Fruit fly (Drosophila melanogaster) Kc167 (cell line): ENCODE data around the gene I-t.

Source experiments
- Myc ChIP-seq: fragments of >200 bp; optimal IDR thresholded peaks from 2 replicates; lab custom pipeline; 2017; ENCODE audit warnings: missing external identifiers
- Sin3A ChIP-seq: fragments of >200 bp; optimal IDR thresholded peaks from 2 replicates; lab custom pipeline; 2018; ENCODE audit warnings: missing external identifiers
- h ChIP-seq: fragments of >200 bp; optimal IDR thresholded peaks from 3 replicates; lab custom pipeline; 2018; ENCODE audit warnings: missing external identifiers
- insv ChIP-seq: fragments of >200 bp; optimal IDR thresholded peaks from 3 replicates; lab custom pipeline; 2018; ENCODE audit warnings: missing external identifiers
- psq ChIP-seq: fragments of >200 bp; optimal IDR thresholded peaks from 2 replicates; lab custom pipeline; 2017; ENCODE audit warnings: missing external identifiers
- ttk ChIP-seq: sonication (Bioruptor generic); optimal IDR thresholded peaks from 2 replicates; lab custom pipeline; 2017; ENCODE audit warnings: missing external identifiers

The I-t gene

DNA sequence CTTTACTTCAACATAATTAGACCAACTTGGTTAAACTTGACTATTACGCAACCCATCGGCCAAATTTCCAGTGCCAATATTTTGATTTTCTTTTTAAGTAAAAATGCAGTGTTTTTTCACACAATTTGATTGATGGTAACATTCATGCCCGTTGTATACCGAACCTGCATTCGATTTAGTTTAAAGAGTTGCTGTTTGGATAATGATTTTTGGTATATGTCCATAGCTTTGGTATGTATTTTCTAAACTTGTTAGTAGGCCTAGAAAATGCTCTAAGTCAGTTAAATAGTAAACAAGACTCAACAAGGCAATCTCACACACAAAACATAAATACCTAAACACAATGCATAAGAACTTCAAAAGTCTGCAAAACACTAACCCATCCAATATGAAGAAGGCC is at the start of gene I-t:
Gene I-t, plus strand, starts transcription at position 301 of the 400 bp plus-strand sequence.
- TF ChIP-seq Sin3A = no peak
- no peak for TF ChIP-seq Myc (lab: Kevin White, UChicago)
- TF ChIP-seq insv (lab: Kevin White, UChicago) = no peak

DNA sequence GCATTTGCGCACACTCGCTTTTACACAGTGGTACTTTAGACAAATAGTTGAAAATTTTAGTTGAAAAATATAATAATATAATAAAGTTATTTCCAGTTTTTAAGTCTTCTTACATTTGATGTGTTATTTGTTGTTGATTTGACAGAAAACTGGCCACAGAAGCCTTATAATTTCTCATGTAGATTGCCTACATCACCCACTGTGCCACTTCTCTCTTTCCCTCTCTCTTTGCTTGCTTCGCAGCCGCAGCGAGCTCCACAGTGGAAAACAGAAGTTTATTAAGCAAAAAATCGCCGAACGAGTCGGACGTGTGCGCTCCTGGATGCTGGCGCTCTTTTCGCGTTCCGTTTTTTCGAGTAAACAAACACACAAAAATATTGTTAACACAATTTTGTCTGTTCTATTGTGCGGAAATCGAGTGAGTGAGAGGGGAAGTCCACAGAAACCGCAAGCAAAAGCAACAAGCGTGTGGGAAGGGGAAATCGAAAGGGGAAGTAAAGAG is 47.9 kb upstream of the I-t start, which contains the start of gene CG42327:
Gene CG42327, plus strand, starts transcription at position 277 of the 502 bp plus-strand sequence.
- TF ChIP-seq ttk (no peak), h (lab: Kevin White, UChicago) (no peak), Myc (lab: Kevin White, UChicago) (no peak), insv (lab: Kevin White, UChicago) (no peak), Sin3A (no peak), psq (lab: Kevin White, UChicago) (no peak)

DNA sequence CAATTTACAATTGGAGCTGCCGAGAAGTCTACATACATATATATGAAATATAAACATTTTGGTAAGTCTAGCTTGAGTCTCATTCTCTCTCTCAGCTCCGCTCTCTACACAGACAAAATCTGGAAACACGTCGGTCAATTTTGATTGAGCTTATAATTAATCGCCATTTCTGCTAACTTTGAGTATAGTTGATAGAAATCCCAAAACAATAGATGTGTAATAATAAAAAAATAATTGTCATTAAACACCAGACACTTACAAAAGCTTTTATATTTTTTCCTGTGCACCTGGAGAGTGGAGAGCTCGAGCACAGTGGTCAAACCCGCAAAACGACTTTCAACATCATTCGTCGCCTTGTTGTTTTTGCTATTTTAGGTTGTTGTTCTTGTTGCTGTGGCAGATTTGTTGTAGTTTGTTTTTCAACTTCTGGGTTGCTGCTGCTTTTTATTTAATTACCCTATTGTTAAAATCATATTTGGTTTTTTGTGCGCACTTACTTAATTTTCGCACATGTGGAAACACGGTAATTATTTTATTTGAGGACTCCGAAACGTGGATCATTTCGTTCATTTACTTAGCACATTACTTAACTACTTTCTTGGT is 47.1 kb upstream of the I-t start:
- TF ChIP-seq Myc (lab: Kevin White, UChicago) (no peak), insv (lab: Kevin White, UChicago) (no peak), ttk (no peak), psq (lab: Kevin White, UChicago) (no peak), Sin3A (no peak), h (lab: Kevin White, UChicago) (no peak)

DNA sequence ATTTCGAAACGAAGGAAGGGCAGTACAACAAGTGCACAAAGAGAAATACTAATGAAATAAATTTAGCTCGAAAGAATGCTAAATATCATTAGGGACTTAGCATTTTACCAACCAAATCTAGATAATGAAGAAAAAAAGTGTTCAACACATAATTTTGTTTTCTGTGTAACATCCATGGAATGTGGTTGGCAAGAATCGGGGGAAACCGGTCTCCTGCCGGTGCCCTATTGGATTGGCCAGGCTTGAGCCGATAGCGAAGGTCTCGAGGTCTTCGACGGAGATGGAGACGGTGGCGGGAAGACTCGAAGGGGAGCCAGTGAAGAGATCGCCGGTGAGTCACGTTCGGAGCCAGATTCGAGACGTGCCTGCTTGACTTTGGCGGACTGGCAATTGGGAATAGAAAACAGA is 46.0 kb upstream of the I-t start:
- TF ChIP-seq Myc (lab: Kevin White, UChicago) (no peak), ttk (no peak), Sin3A (no peak), insv (lab: Kevin White, UChicago) (no peak), h (lab: Kevin White, UChicago) (no peak), psq (lab: Kevin White, UChicago) (no peak)

- TF ChIP-seq insv (lab: Kevin White, UChicago) (no peak), ttk (no peak), psq (lab: Kevin White, UChicago) (no peak), Myc (lab: Kevin White, UChicago) (no peak), Sin3A (no peak), h (lab: Kevin White, UChicago) (no peak)
Observed at dm6 chr3R:11661187-11661586, 42.6 kb upstream of the I-t start.

dm6 chr3R:11661712-11662111 is 42.1 kb upstream of the I-t start:
- no peak for TF ChIP-seq insv (lab: Kevin White, UChicago)
- no peak for TF ChIP-seq h (lab: Kevin White, UChicago)
- no peak for TF ChIP-seq ttk

DNA sequence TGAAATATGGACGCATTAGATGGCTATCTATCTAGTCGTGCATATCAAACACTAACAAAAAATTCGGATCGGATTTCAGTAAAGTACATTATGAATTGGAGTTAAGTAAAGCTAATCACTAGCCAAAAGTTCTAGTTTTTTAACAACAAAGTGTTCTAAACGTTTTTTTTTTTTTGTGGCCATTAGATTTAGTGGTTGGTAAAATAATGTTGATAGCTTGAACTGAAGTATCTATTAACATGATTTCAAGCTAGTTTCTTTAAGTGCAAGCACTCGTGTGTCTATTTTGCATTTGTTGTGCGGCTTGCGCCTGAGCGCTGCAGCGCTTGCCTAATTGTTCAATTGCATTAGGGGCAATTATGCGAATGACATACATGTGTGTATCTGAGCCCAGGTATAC is 41.2 kb upstream of the I-t start:
- no peak for TF ChIP-seq Sin3A
- no peak for TF ChIP-seq h (lab: Kevin White, UChicago)

- TF ChIP-seq psq (lab: Kevin White, UChicago) (no peak), ttk (no peak), h (lab: Kevin White, UChicago) (no peak), Sin3A (no peak), Myc (lab: Kevin White, UChicago) (no peak), insv (lab: Kevin White, UChicago) (no peak)
Observed at dm6 chr3R:11663441-11663840, 40.4 kb upstream of the I-t start.

dm6 chr3R:11665508-11665907 is 38.3 kb upstream of the I-t start:
- TF ChIP-seq psq (lab: Kevin White, UChicago) (no peak), Sin3A (no peak), ttk (no peak), h (lab: Kevin White, UChicago) (no peak), Myc (lab: Kevin White, UChicago) (no peak), insv (lab: Kevin White, UChicago) (no peak)

- TF ChIP-seq psq (lab: Kevin White, UChicago) (no peak), Myc (lab: Kevin White, UChicago) (no peak), insv (lab: Kevin White, UChicago) (no peak), h (lab: Kevin White, UChicago) (no peak), Sin3A (no peak), ttk (no peak)
Observed at dm6 chr3R:11665925-11666687, 37.7 kb upstream of the I-t start.

DNA sequence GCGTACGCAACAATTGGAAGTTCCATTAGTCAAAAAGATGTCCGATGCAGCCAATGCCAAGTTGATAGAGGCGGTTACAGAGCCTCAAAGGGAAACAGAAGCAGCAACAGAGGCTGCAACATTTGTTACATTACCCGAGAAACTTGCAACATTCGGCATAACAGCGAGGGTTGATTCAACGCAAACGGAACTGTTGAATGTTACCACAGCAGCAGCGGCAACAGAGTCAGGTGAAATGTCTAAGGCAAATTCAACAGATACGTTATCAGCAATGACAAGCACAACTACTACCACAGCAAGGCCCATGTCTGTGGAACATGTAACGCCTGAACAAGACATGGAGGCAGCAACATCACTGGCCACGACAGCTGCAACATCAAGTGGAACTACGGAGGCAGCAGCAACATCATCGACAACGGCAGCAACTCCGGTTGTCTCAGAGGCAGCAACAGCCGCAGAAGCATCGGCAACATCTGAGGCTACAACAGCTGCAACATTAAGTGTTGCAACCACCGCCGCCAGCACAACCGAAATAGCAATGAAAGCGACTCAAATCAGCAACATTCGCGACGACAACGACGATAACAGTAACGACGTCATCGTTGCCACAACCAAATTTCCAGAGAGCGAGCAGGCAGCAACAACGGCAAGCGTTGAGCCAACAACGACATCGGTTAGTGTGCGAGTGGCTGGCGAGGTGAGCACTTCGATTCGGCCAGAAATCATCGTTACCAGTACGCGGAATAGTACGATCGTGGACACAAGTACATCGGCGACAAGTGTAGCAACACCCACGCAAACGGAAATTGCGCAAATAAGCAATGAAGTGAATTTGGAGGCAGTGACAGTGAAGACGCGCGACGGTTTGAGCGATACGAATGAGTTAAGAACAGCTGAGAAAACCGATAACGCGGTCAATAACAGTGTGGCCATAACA is 34.5 kb upstream of the I-t start:
- TF ChIP-seq Sin3A = no peak
- TF ChIP-seq h (lab: Kevin White, UChicago) = no peak
- TF ChIP-seq psq (lab: Kevin White, UChicago) = no peak
- TF ChIP-seq ttk = no peak
- TF ChIP-seq Myc (lab: Kevin White, UChicago) = no peak
- TF ChIP-seq insv (lab: Kevin White, UChicago) = no peak

- no peak for TF ChIP-seq Sin3A
Observed at dm6 chr3R:11669954-11670347, 33.9 kb upstream of the I-t start.
